Fruit fly (Drosophila melanogaster): Measurements from ENCODE around the gene RpS14b.

The RpS14b gene

dm6 chrX:7944772-7945722, 10.3 kb downstream of the RpS14b start (continued):
- no peak for TF ChIP-seq kah (GFP tag; optimal IDR thresholded peaks at IDR 0.05)
- TF ChIP-seq CG11695 (GFP tag; IDR thresholded peaks at IDR 0.05) = 0 out of 3 replicates have a peak, but pooled peaks have one; percentile 24
- peak; percentile 17 for TF ChIP-seq vfl (GFP tag; optimal IDR thresholded peaks at IDR 0.05)
- TF ChIP-seq CG2199 (GFP tag; IDR thresholded peaks at IDR 0.05) = 0 out of 3 replicates have a peak, but pooled peaks have one; percentile 13
- no peak for TF ChIP-seq CG7271 (tag; optimal IDR thresholded peaks at IDR 0.05)
- TF ChIP-seq CG16815 (GFP tag; optimal IDR thresholded peaks at IDR 0.05) = no peak
- TF ChIP-seq twi (tag; optimal IDR thresholded peaks at IDR 0.05) = no peak
- peak; percentile 38 for TF ChIP-seq abd-A (tag; optimal IDR thresholded peaks at IDR 0.05)
- no peak for TF ChIP-seq Sry-β (GFP tag; optimal IDR thresholded peaks at IDR 0.05)
- no peak for TF ChIP-seq klu (GFP tag; IDR thresholded peaks at IDR 0.05)
- no peak for TF ChIP-seq sob (GFP tag; IDR thresholded peaks at IDR 0.05)
- TF ChIP-seq Blimp-1 (GFP tag; optimal IDR thresholded peaks at IDR 0.05) = peak; percentile 42
- no peak for TF ChIP-seq CG7745 (tag; optimal IDR thresholded peaks at IDR 0.05)
- TF ChIP-seq Sox100B (GFP tag; optimal IDR thresholded peaks at IDR 0.05) = no peak
- TF ChIP-seq salm (tag; optimal IDR thresholded peaks at IDR 0.05) = no peak
- no peak for TF ChIP-seq pita (GFP tag; optimal IDR thresholded peaks at IDR 0.05)
- no peak for TF ChIP-seq CG13775 (GFP tag; optimal IDR thresholded peaks at IDR 0.05)
- TF ChIP-seq CG2116 (GFP tag; optimal IDR thresholded peaks at IDR 0.05) = no peak
- TF ChIP-seq CG14860 (GFP tag; IDR thresholded peaks at IDR 0.05; ENCODE audit: partially characterized antibody) = no peak
- TF ChIP-seq stwl (tag; optimal IDR thresholded peaks at IDR 0.05) = no peak
- peak in 1 of 2 experiments; percentile 46 for TF ChIP-seq chif (GFP tag; optimal IDR thresholded peaks at IDR 0.05)
- no peak for TF ChIP-seq gce (GFP tag; IDR thresholded peaks at IDR 0.05)
- no peak for TF ChIP-seq HHEX (GFP tag; optimal IDR thresholded peaks at IDR 0.05)
- TF ChIP-seq CkIIα-i1 (GFP tag; IDR thresholded peaks at IDR 0.05) = no peak
- no peak for TF ChIP-seq Dad (GFP tag; optimal IDR thresholded peaks at IDR 0.05)
- TF ChIP-seq NFAT (GFP tag; IDR thresholded peaks at IDR 0.05) = no peak
- no peak for TF ChIP-seq CG14965 (GFP tag; optimal IDR thresholded peaks at IDR 0.05; ENCODE audit: borderline replicate concordance)
- TF ChIP-seq Oaz (GFP tag; IDR thresholded peaks at IDR 0.05) = no peak
- TF ChIP-seq CG18476 (GFP tag; optimal IDR thresholded peaks at IDR 0.05) = no peak
- TF ChIP-seq Sin3A (optimal IDR thresholded peaks at IDR 0.05) = no peak
- no peak for TF ChIP-seq inv (GFP tag; IDR thresholded peaks at IDR 0.05; ENCODE audit: partially characterized antibody)
- no peak for TF ChIP-seq Poxn (GFP tag; IDR thresholded peaks at IDR 0.05)
- TF ChIP-seq pfk (GFP tag; optimal IDR thresholded peaks at IDR 0.05) = no peak
- TF ChIP-seq CG42726 (GFP tag; IDR thresholded peaks at IDR 0.05; ENCODE audit: partially characterized antibody) = no peak
- TF ChIP-seq Nf-YC (tag; optimal IDR thresholded peaks at IDR 0.05) = no peak
- peak; percentile 2 for TF ChIP-seq CG8944 (GFP tag; optimal IDR thresholded peaks at IDR 0.05)
- peak; percentile 47 for TF ChIP-seq sug (tag; optimal IDR thresholded peaks at IDR 0.05)
- no peak for TF ChIP-seq Jarid2 (GFP tag; optimal IDR thresholded peaks at IDR 0.05)
- no peak for TF ChIP-seq Doc2 (GFP tag; IDR thresholded peaks at IDR 0.05)
- no peak for TF ChIP-seq aop (GFP tag; IDR thresholded peaks at IDR 0.05)
- no peak for TF ChIP-seq ash1 (GFP tag; optimal IDR thresholded peaks at IDR 0.05)
- TF ChIP-seq pros (GFP tag; optimal IDR thresholded peaks at IDR 0.05) = no peak
- no peak for TF ChIP-seq CG10267 (tag; optimal IDR thresholded peaks at IDR 0.05)
- no peak for TF ChIP-seq cad (GFP tag; optimal IDR thresholded peaks at IDR 0.05)
- TF ChIP-seq dan (GFP tag; IDR thresholded peaks at IDR 0.05) = no peak
- no peak for TF ChIP-seq CG10959 (GFP tag; IDR thresholded peaks at IDR 0.05)
- TF ChIP-seq nerfin-2 (GFP tag; IDR thresholded peaks at IDR 0.05; ENCODE audit: partially characterized antibody) = no peak
- 0 out of 3 replicates have a peak, but pooled peaks have one; percentile 22 for TF ChIP-seq CG17361 (GFP tag; IDR thresholded peaks at IDR 0.05)
- TF ChIP-seq GATAe (GFP tag; conservative IDR thresholded peaks at IDR 0.05) = no peak
